Worm (Caenorhabditis elegans) whole organism, young adult: ENCODE results near the gene W03B1.9.
A peak's percentile ranks its signal among the peaks of the same experiment; 100 is the strongest.

Experiments
- C06A6.2 ChIP-seq: fragments of 200-800 bp; sonication (Bioruptor generic); conservative IDR thresholded peaks from 2 replicates; pipeline ENCODE4 v1.3.6; 2022; ENCODE audit warnings: missing genetic modification characterization, missing compliant biosample characterization
- C17E4.6 ChIP-seq: fragments of 200-800 bp; sonication (Bioruptor generic); IDR thresholded peaks from 2 replicates; pipeline ENCODE4 v1.3.6; 2022; ENCODE audit warnings: missing genetic modification reagents, missing genetic modification characterization, missing compliant biosample characterization
- F22D6.2 ChIP-seq: sonication (generic microtip); optimal IDR thresholded peaks from 2 replicates; lab custom pipeline; 2016; ENCODE audit warnings: mild to moderate bottlenecking, missing genetic modification characterization, missing compliant biosample characterization
- F39B2.1 ChIP-seq: fragments of 200-800 bp; sonication (Bioruptor generic); IDR thresholded peaks from 2 replicates; pipeline ENCODE4 v1.3.6; 2022; ENCODE audit warnings: missing genetic modification reagents, missing genetic modification characterization, missing compliant biosample characterization
- F57A8.1 ChIP-seq: fragments of 200-800 bp; sonication (Bioruptor generic); optimal IDR thresholded peaks from 2 replicates; lab custom pipeline; 2018; ENCODE audit warnings: mild to moderate bottlenecking, missing genetic modification characterization, moderate library complexity, missing compliant biosample characterization
- T26A5.8 ChIP-seq: sonication (generic microtip); optimal IDR thresholded peaks from 2 replicates; lab custom pipeline; 2016; ENCODE audit warnings: missing genetic modification characterization, missing compliant biosample characterization
- ama-1 ChIP-seq, 3 experiments: fragments of 150-350 bp in 1 of 3; sonication (generic microtip) in 2 of 3; optimal IDR thresholded peaks; 2 replicates each; lab custom pipeline; 2014 to 2018; ENCODE audit warnings: missing biosample characterization in 2 of 3, missing genetic modification characterization in 2 of 3, missing genetic modification reagents in 2 of 3
- attf-5 ChIP-seq: fragments of 200-800 bp; sonication (Bioruptor generic); optimal IDR thresholded peaks from 2 replicates; lab custom pipeline; 2018; ENCODE audit warnings: mild to moderate bottlenecking, missing genetic modification characterization, missing compliant biosample characterization
- attf-6 ChIP-seq: fragments of 200-800 bp; sonication (Bioruptor generic); IDR thresholded peaks from 2 replicates; pipeline ENCODE4 v1.3.6; 2022; ENCODE audit warnings: missing genetic modification reagents, missing genetic modification characterization, missing compliant biosample characterization
- ccch-3 ChIP-seq: fragments of 200-800 bp; sonication (Bioruptor generic); optimal IDR thresholded peaks from 2 replicates; lab custom pipeline; 2018; ENCODE audit warnings: mild to moderate bottlenecking, missing genetic modification characterization, missing compliant biosample characterization
- cebp-2 ChIP-seq: fragments of 200-800 bp; sonication (Bioruptor generic); IDR thresholded peaks from 2 replicates; pipeline ENCODE4 v1.3.6; 2022; ENCODE audit warnings: missing genetic modification characterization, missing compliant biosample characterization
- ceh-27 ChIP-seq: fragments of 200-800 bp; sonication (Bioruptor generic); optimal IDR thresholded peaks from 2 replicates; lab custom pipeline; 2018; ENCODE audit warnings: mild to moderate bottlenecking, missing genetic modification characterization, moderate library complexity, missing compliant biosample characterization
- die-1 ChIP-seq: sonication (generic microtip); optimal IDR thresholded peaks from 2 replicates; lab custom pipeline; 2016; ENCODE audit warnings: missing genotype, mild to moderate bottlenecking, missing genetic modification characterization, missing compliant biosample characterization
- egl-44 ChIP-seq: fragments of 200-800 bp; sonication (Bioruptor generic); IDR thresholded peaks from 2 replicates; pipeline ENCODE4 v1.3.6; 2022; ENCODE audit warnings: missing genetic modification reagents, missing genetic modification characterization, missing compliant biosample characterization
- egrh-3 ChIP-seq: fragments of 200-800 bp; sonication (Bioruptor generic); IDR thresholded peaks from 2 replicates; pipeline ENCODE4 v1.3.6; 2022; ENCODE audit warnings: missing genetic modification reagents, missing genetic modification characterization, missing compliant biosample characterization
- fkh-3 ChIP-seq: sonication (generic microtip); optimal IDR thresholded peaks from 2 replicates; lab custom pipeline; 2016; ENCODE audit warnings: mild to moderate bottlenecking, missing genetic modification characterization, missing compliant biosample characterization
- hmg-1.2 ChIP-seq: fragments of 200-800 bp; sonication (Bioruptor generic); IDR thresholded peaks from 2 replicates; pipeline ENCODE4 v1.3.6; 2022; ENCODE audit warnings: missing genetic modification reagents, missing genetic modification characterization, missing compliant biosample characterization
- hsf-1 ChIP-seq: fragments of 200-800 bp; sonication (Bioruptor generic); IDR thresholded peaks from 2 replicates; pipeline ENCODE4 v1.3.6; 2022; ENCODE audit warnings: missing genetic modification reagents, missing genetic modification characterization, missing compliant biosample characterization
- let-526 ChIP-seq: fragments of 200-800 bp; sonication (Bioruptor generic); IDR thresholded peaks from 2 replicates; pipeline ENCODE4 v1.3.6; 2022; ENCODE audit warnings: missing genetic modification reagents, missing genetic modification characterization, missing compliant biosample characterization
- let-607 ChIP-seq, 2 experiments: fragments of 200-800 bp in 1 of 2; sonication (Bioruptor generic) in 1 of 2; sonication (generic microtip) in 1 of 2; optimal IDR thresholded peaks; 2 replicates each; lab custom pipeline; 2016 to 2018; ENCODE audit warnings: mild to moderate bottlenecking in 2 of 2, missing compliant biosample characterization in 2 of 2, missing genetic modification characterization in 2 of 2, moderate library complexity in 2 of 2, missing genotype in 1 of 2
- lin-26 ChIP-seq: fragments of 200-800 bp; sonication (Bioruptor generic); IDR thresholded peaks from 2 replicates; pipeline ENCODE4 v1.3.6; 2022; ENCODE audit warnings: missing genetic modification reagents, missing genetic modification characterization, missing compliant biosample characterization
- lin-54 ChIP-seq: fragments of 200-800 bp; sonication (Bioruptor generic); optimal IDR thresholded peaks from 2 replicates; lab custom pipeline; 2018; ENCODE audit warnings: mild to moderate bottlenecking, missing genetic modification characterization, missing compliant biosample characterization
- lir-1 ChIP-seq: fragments of 200-800 bp; sonication (Bioruptor generic); conservative IDR thresholded peaks from 2 replicates; pipeline ENCODE4 v1.3.6; 2022; ENCODE audit warnings: missing genetic modification reagents, missing genetic modification characterization, missing compliant biosample characterization
- lsy-27 ChIP-seq: sonication (generic microtip); optimal IDR thresholded peaks from 2 replicates; lab custom pipeline; 2017; ENCODE audit warnings: missing genetic modification characterization, mild to moderate bottlenecking, missing compliant biosample characterization, antibody characterized with exemption, missing genotype, borderline replicate concordance; ENCODE audit not compliant: insufficient read depth
- madf-3 ChIP-seq: fragments of 200-800 bp; sonication (Bioruptor generic); IDR thresholded peaks from 2 replicates; pipeline ENCODE4 v1.3.6; 2022; ENCODE audit warnings: missing genetic modification reagents, missing genetic modification characterization, missing compliant biosample characterization
- madf-6 ChIP-seq: fragments of 200-800 bp; sonication (Bioruptor generic); IDR thresholded peaks from 2 replicates; pipeline ENCODE4 v1.3.6; 2022; ENCODE audit warnings: missing genetic modification reagents, missing genetic modification characterization, missing compliant biosample characterization
- mes-4 ChIP-seq: sonication (generic microtip); optimal IDR thresholded peaks from 2 replicates; lab custom pipeline; 2016; ENCODE audit warnings: missing genotype, missing genetic modification characterization, missing compliant biosample characterization
- mxl-1 ChIP-seq: sonication (generic microtip); optimal IDR thresholded peaks from 2 replicates; lab custom pipeline; 2016; ENCODE audit warnings: missing genetic modification characterization, missing compliant biosample characterization
- nhr-80 ChIP-seq: sonication (generic microtip); optimal IDR thresholded peaks from 2 replicates; lab custom pipeline; 2016; ENCODE audit warnings: missing genetic modification characterization, missing compliant biosample characterization
- nhr-90 ChIP-seq: sonication (generic microtip); optimal IDR thresholded peaks from 2 replicates; lab custom pipeline; 2016; ENCODE audit warnings: missing genotype, mild to moderate bottlenecking, missing genetic modification characterization, missing compliant biosample characterization
- rcor-1 ChIP-seq: fragments of 200-800 bp; sonication (Bioruptor generic); IDR thresholded peaks from 2 replicates; pipeline ENCODE4 v1.3.6; 2022; ENCODE audit warnings: missing genetic modification reagents, missing genetic modification characterization, missing compliant biosample characterization
- somi-1 ChIP-seq: fragments of 200-800 bp; sonication (Bioruptor generic); optimal IDR thresholded peaks from 2 replicates; lab custom pipeline; 2018; ENCODE audit warnings: mild to moderate bottlenecking, missing genetic modification characterization, missing compliant biosample characterization
- zfh-2 ChIP-seq: fragments of 200-800 bp; sonication (Bioruptor generic); conservative IDR thresholded peaks from 2 replicates; pipeline ENCODE4 v1.3.6; 2022; ENCODE audit warnings: missing genetic modification reagents, missing genetic modification characterization, missing compliant biosample characterization
- ztf-28 ChIP-seq: fragments of 200-800 bp; sonication (Bioruptor generic); IDR thresholded peaks from 2 replicates; pipeline ENCODE4 v1.3.6; 2022; ENCODE audit warnings: missing genetic modification reagents, missing genetic modification characterization, missing compliant biosample characterization
- ztf-6 ChIP-seq: fragments of 200-800 bp; sonication (Bioruptor generic); IDR thresholded peaks from 2 replicates; pipeline ENCODE4 v1.3.6; 2022; ENCODE audit warnings: missing genetic modification reagents, missing genetic modification characterization, missing compliant biosample characterization

The W03B1.9 gene

ce11 chrIV:4397111-4397510 lies 40.3 kb upstream of the W03B1.9 start:
- TF ChIP-seq nhr-80 (tag; lab: Kevin White, UChicago) (peak; percentile 25), rcor-1 (GFP tag; lab: Robert Waterston, UW) (no peak), hsf-1 (GFP tag; lab: Robert Waterston, UW) (no peak)
- TF ChIP-seq, all 124 proteins: peak for 1

ce11 chrIV:4396052-4396821 lies 39.5 kb upstream of the W03B1.9 start:
- no peak for TF ChIP-seq zfh-2 (GFP tag; lab: Robert Waterston, UW)
- no peak for TF ChIP-seq ceh-27
- 0 out of 2 replicates have a peak, but pooled peaks have one; percentile 8 for TF ChIP-seq madf-3 (GFP tag; lab: Robert Waterston, UW)
- no peak for TF ChIP-seq cebp-2 (GFP tag; lab: Robert Waterston, UW)
- peak; percentile 25; the same call in 1 of the 2 replicates for TF ChIP-seq egrh-3 (GFP tag; lab: Robert Waterston, UW)
- peak; percentile 2 for TF ChIP-seq somi-1
- no peak for TF ChIP-seq attf-6 (GFP tag; lab: Robert Waterston, UW)
- TF ChIP-seq lin-26 (GFP tag; lab: Robert Waterston, UW): 0 out of 2 replicates have a peak, but pooled peaks have one; percentile 11
- TF ChIP-seq, all 124 proteins: peak for 4

- TF ChIP-seq F57A8.1 (GFP tag; lab: Kevin White, UChicago): no peak
- TF ChIP-seq fkh-3 (tag; lab: Kevin White, UChicago): no peak
- no peak for TF ChIP-seq lin-54 (GFP tag; lab: Kevin White, UChicago)
- no peak for TF ChIP-seq die-1 (tag; lab: Kevin White, UChicago)
- TF ChIP-seq mxl-1 (tag; lab: Kevin White, UChicago): no peak
- no peak for TF ChIP-seq F39B2.1
- no peak for TF ChIP-seq C06A6.2 (GFP tag; lab: Robert Waterston, UW)
- no peak for TF ChIP-seq ccch-3
- TF ChIP-seq F22D6.2: no peak
- TF ChIP-seq lsy-27 (tag; lab: Kevin White, UChicago): no peak
- TF ChIP-seq madf-6 (GFP tag; lab: Robert Waterston, UW): no peak
- TF ChIP-seq nhr-90 (tag; lab: Kevin White, UChicago): no peak
- no peak for TF ChIP-seq lir-1 (GFP tag; lab: Robert Waterston, UW)
- TF ChIP-seq T26A5.8 (tag; lab: Kevin White, UChicago): no peak
- TF ChIP-seq mes-4 (tag; lab: Kevin White, UChicago): no peak
- TF ChIP-seq ztf-28 (GFP tag; lab: Robert Waterston, UW): no peak
- TF ChIP-seq egl-44: no peak
- TF ChIP-seq ama-1 (optimal IDR thresholded peaks at IDR 0.05; lab: Kevin White, UChicago): no peak
- no peak for TF ChIP-seq ama-1 (GFP tag; optimal IDR thresholded peaks at IDR 0.05; lab: Kevin White, UChicago)
Observed at ce11 chrIV:4395555-4395954, 38.8 kb upstream of the W03B1.9 start.

DNA sequence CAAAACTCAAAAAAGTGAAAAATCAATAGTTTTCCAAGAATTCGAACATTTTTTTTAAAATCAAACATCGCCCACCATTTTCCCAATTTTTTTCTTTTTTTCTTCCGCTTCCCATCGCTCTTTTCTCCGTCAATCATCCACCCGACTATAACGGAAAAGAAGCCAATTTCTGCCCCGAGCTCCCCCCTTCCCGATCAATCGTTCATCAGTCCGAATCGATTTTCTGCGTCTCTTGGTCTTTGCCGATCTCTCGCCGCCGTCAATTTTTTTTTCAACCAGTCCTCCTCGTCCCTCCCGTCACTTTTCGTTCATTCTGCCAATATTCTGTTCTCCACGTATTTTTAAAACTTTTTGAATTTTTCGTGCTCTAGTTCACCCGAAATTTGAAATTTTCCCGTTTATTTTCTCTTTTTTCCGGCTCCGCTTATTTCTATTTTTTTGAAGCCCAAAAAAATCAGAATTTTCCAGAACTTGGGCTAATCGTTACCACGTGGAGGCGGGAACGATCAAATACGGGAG lies 37.2 kb upstream of the W03B1.9 start, which contains the start of gene ell-1:
ell-1 (plus strand) TSS at position 469 of the 519 bp plus-strand sequence.
- TF ChIP-seq egl-44: no peak
- TF ChIP-seq zfh-2 (GFP tag; lab: Robert Waterston, UW): peak; percentile 61; the same call in 1 of the 2 replicates
- no peak for TF ChIP-seq ztf-6
- TF ChIP-seq attf-5 (GFP tag; lab: Kevin White, UChicago): peak; percentile 36
- no peak for TF ChIP-seq let-526 (GFP tag; lab: Robert Waterston, UW)
- TF ChIP-seq let-607 (tag; optimal IDR thresholded peaks at IDR 0.05; lab: Kevin White, UChicago): peak in 1 of 2 experiments; percentile 51
- TF ChIP-seq nhr-80 (tag; lab: Kevin White, UChicago): peak; percentile 96
- no peak for TF ChIP-seq C17E4.6 (GFP tag; lab: Robert Waterston, UW)
- peak; percentile 29; the same call in 1 of the 2 replicates for TF ChIP-seq hmg-1.2 (GFP tag; lab: Robert Waterston, UW)
